Worm (Caenorhabditis elegans) whole organism, late embryonic: Measurements from ENCODE around the gene srw-43.

Source experiments
- C08G9.2 ChIP-seq: sonication (generic microtip); optimal IDR thresholded peaks from 2 replicates; lab custom pipeline; 2016; ENCODE audit warnings: mild to moderate bottlenecking, missing genetic modification characterization, moderate library complexity, missing compliant biosample characterization
- C38D4.7 ChIP-seq: fragments of 200-800 bp; sonication (Bioruptor generic); optimal IDR thresholded peaks from 2 replicates; lab custom pipeline; 2018; ENCODE audit warnings: mild to moderate bottlenecking, missing genetic modification characterization, moderate library complexity, missing compliant biosample characterization
- F13H6.1 ChIP-seq: sonication (generic microtip); optimal IDR thresholded peaks from 2 replicates; lab custom pipeline; 2016; ENCODE audit warnings: missing genetic modification characterization, missing compliant biosample characterization
- T23F11.4 ChIP-seq: fragments of 200-800 bp; sonication (Bioruptor generic); optimal IDR thresholded peaks from 2 replicates; lab custom pipeline; 2018; ENCODE audit warnings: mild to moderate bottlenecking, missing genetic modification characterization, missing compliant biosample characterization
- ahr-1 ChIP-seq: sonication (generic microtip); optimal IDR thresholded peaks from 2 replicates; lab custom pipeline; 2016; ENCODE audit warnings: missing genetic modification characterization, missing compliant biosample characterization
- ama-1 ChIP-seq: fragments of 150-350 bp; optimal IDR thresholded peaks from 2 replicates; lab custom pipeline; 2014
- ceh-14 ChIP-seq: sonication (generic microtip); optimal IDR thresholded peaks from 2 replicates; lab custom pipeline; 2016; ENCODE audit warnings: missing genotype, missing genetic modification characterization, missing compliant biosample characterization
- ceh-18 ChIP-seq: sonication (generic microtip); optimal IDR thresholded peaks from 2 replicates; lab custom pipeline; 2016; ENCODE audit warnings: missing genetic modification characterization, missing compliant biosample characterization
- ceh-19 ChIP-seq: fragments of 200-800 bp; sonication (Bioruptor generic); optimal IDR thresholded peaks from 2 replicates; lab custom pipeline; 2018; ENCODE audit warnings: mild to moderate bottlenecking, missing genetic modification characterization, missing compliant biosample characterization
- ceh-22 ChIP-seq: sonication (generic microtip); optimal IDR thresholded peaks from 2 replicates; lab custom pipeline; 2017; ENCODE audit warnings: missing biosample characterization, missing genetic modification characterization
- ceh-30 ChIP-seq: fragments of 150-350 bp; optimal IDR thresholded peaks from 2 replicates; lab custom pipeline; 2014; ENCODE audit warnings: missing biosample characterization, missing genetic modification characterization
- ceh-34 ChIP-seq: sonication (generic microtip); optimal IDR thresholded peaks from 2 replicates; lab custom pipeline; 2016; ENCODE audit warnings: mild to moderate bottlenecking, missing genetic modification characterization, missing compliant biosample characterization
- ceh-45 ChIP-seq: fragments of 200-800 bp; sonication (Bioruptor generic); IDR thresholded peaks from 2 replicates; pipeline ENCODE4 v1.3.6; 2022; ENCODE audit warnings: missing genetic modification reagents, missing genetic modification characterization, missing compliant biosample characterization
- ceh-6 ChIP-seq: fragments of 200-800 bp; sonication (Bioruptor generic); optimal IDR thresholded peaks from 2 replicates; lab custom pipeline; 2018; ENCODE audit warnings: mild to moderate bottlenecking, missing genetic modification characterization, missing compliant biosample characterization
- elt-2 ChIP-seq: sonication (generic microtip); optimal IDR thresholded peaks from 2 replicates; lab custom pipeline; 2016; ENCODE audit warnings: missing genetic modification reagents, missing genetic modification characterization, missing compliant biosample characterization
- ets-4 ChIP-seq: sonication (generic microtip); optimal IDR thresholded peaks from 2 replicates; lab custom pipeline; 2016; ENCODE audit warnings: missing genetic modification characterization, missing compliant biosample characterization
- eyg-1 ChIP-seq: sonication (generic microtip); optimal IDR thresholded peaks from 2 replicates; lab custom pipeline; 2016; ENCODE audit warnings: missing genotype, missing genetic modification characterization, missing compliant biosample characterization
- gmeb-2 ChIP-seq: sonication (generic microtip); optimal IDR thresholded peaks from 2 replicates; lab custom pipeline; 2016; ENCODE audit warnings: missing genetic modification characterization, inconsistent platforms, missing compliant biosample characterization
- hlh-15 ChIP-seq: sonication (generic microtip); optimal IDR thresholded peaks from 2 replicates; lab custom pipeline; 2016; ENCODE audit warnings: missing genetic modification characterization, missing compliant biosample characterization
- hlh-30 ChIP-seq: sonication (generic microtip); optimal IDR thresholded peaks from 2 replicates; lab custom pipeline; 2017; ENCODE audit warnings: antibody characterized with exemption, missing genetic modification characterization, missing compliant biosample characterization; ENCODE audit not compliant: insufficient read depth
- hlh-6 ChIP-seq: sonication (generic microtip); optimal IDR thresholded peaks from 2 replicates; lab custom pipeline; 2016; ENCODE audit warnings: missing genotype, missing genetic modification characterization, missing compliant biosample characterization
- npax-4 ChIP-seq: sonication (generic microtip); optimal IDR thresholded peaks from 2 replicates; lab custom pipeline; 2016; ENCODE audit warnings: missing genetic modification characterization, missing compliant biosample characterization
- odd-2 ChIP-seq: sonication (generic microtip); optimal IDR thresholded peaks from 2 replicates; lab custom pipeline; 2017; ENCODE audit warnings: antibody characterized with exemption, mild to moderate bottlenecking, missing genetic modification characterization, missing compliant biosample characterization
- pag-3 ChIP-seq: sonication (generic microtip); optimal IDR thresholded peaks from 2 replicates; lab custom pipeline; 2016; ENCODE audit warnings: missing compliant biosample characterization, missing genetic modification characterization, borderline replicate concordance
- pat-9 ChIP-seq: fragments of 200-800 bp; sonication (Bioruptor generic); optimal IDR thresholded peaks from 2 replicates; lab custom pipeline; 2018; ENCODE audit warnings: mild to moderate bottlenecking, missing genetic modification characterization, moderate library complexity, missing compliant biosample characterization
- pax-1 ChIP-seq: fragments of 150-350 bp; optimal IDR thresholded peaks from 2 replicates; lab custom pipeline; 2014; ENCODE audit warnings: missing biosample characterization, missing genetic modification characterization
- pha-2 ChIP-seq: sonication (generic microtip); optimal IDR thresholded peaks from 2 replicates; lab custom pipeline; 2017; ENCODE audit warnings: mild to moderate bottlenecking, missing genetic modification characterization, missing compliant biosample characterization
- pha-4 ChIP-seq: fragments of 150-350 bp; optimal IDR thresholded peaks from 2 replicates; lab custom pipeline; 2018; ENCODE audit warnings: missing biosample characterization, missing genetic modification reagents, missing genetic modification characterization
- pqm-1 ChIP-seq: sonication (generic microtip); optimal IDR thresholded peaks from 2 replicates; lab custom pipeline; 2016; ENCODE audit warnings: missing genetic modification characterization, missing compliant biosample characterization
- ref-2 ChIP-seq: sonication (generic microtip); optimal IDR thresholded peaks from 2 replicates; lab custom pipeline; 2016; ENCODE audit warnings: missing genetic modification characterization, missing compliant biosample characterization
- rnt-1 ChIP-seq: sonication (generic microtip); optimal IDR thresholded peaks from 2 replicates; lab custom pipeline; 2016; ENCODE audit warnings: missing genetic modification characterization, missing compliant biosample characterization
- sox-2 ChIP-seq: fragments of 200-800 bp; sonication (Bioruptor generic); IDR thresholded peaks from 2 replicates; pipeline ENCODE4 v1.3.6; 2022; ENCODE audit warnings: missing genetic modification reagents, missing genetic modification characterization, missing compliant biosample characterization
- sox-4 ChIP-seq: sonication (generic microtip); optimal IDR thresholded peaks from 2 replicates; lab custom pipeline; 2017; ENCODE audit warnings: mild to moderate bottlenecking, missing genetic modification characterization, inconsistent platforms, missing compliant biosample characterization
- tbx-7 ChIP-seq: sonication (generic microtip); optimal IDR thresholded peaks from 2 replicates; lab custom pipeline; 2016; ENCODE audit warnings: missing genotype, missing genetic modification characterization, missing compliant biosample characterization
- ttx-3 ChIP-seq: sonication (generic microtip); optimal IDR thresholded peaks from 2 replicates; lab custom pipeline; 2016; ENCODE audit warnings: missing genetic modification reagents, missing genetic modification characterization, missing compliant biosample characterization
- unc-3 ChIP-seq, 2 experiments: fragments of 200-800 bp in 1 of 2; sonication (Bioruptor generic) in 1 of 2; sonication (generic microtip) in 1 of 2; conservative IDR thresholded peaks in 1 of 2; optimal IDR thresholded peaks in 1 of 2; 2 replicates each; pipeline versions ENCODE4 v1.3.6 to Lab custom; 2016 to 2022; ENCODE audit warnings: missing compliant biosample characterization in 2 of 2, missing genetic modification characterization in 2 of 2, missing genetic modification reagents in 1 of 2
- unc-55 ChIP-seq: sonication (generic microtip); optimal IDR thresholded peaks from 2 replicates; lab custom pipeline; 2017; ENCODE audit warnings: missing biosample characterization, missing genetic modification reagents, missing genetic modification characterization
- unc-86 ChIP-seq: sonication (generic microtip); optimal IDR thresholded peaks from 2 replicates; lab custom pipeline; 2016; ENCODE audit warnings: missing genetic modification characterization, missing compliant biosample characterization
- ztf-16 ChIP-seq: sonication (generic microtip); optimal IDR thresholded peaks from 2 replicates; lab custom pipeline; 2017; ENCODE audit warnings: missing genetic modification characterization, missing compliant biosample characterization

srw-43 gene

ce11 chrV:16729961-16730360 is 44.1 kb downstream of the srw-43 start, which contains the start of gene srz-99:
Gene srz-99 (plus strand): TSS chrV:16730261.
- no peak for TF ChIP-seq pat-9 (tag; lab: Kevin White, UChicago)
- no peak for TF ChIP-seq ceh-14 (tag; lab: Kevin White, UChicago)
- TF ChIP-seq ceh-30 = no peak
- TF ChIP-seq C38D4.7 (GFP tag; lab: Kevin White, UChicago) = no peak
- no peak for TF ChIP-seq ama-1 (lab: Kevin White, UChicago)
- no peak for TF ChIP-seq hlh-30
- TF ChIP-seq pax-1 (tag; lab: Kevin White, UChicago) = no peak
- TF ChIP-seq ceh-45 (GFP tag; lab: Robert Waterston, UW) = no peak
- no peak for TF ChIP-seq hlh-6 (tag; lab: Kevin White, UChicago)
- no peak for TF ChIP-seq gmeb-2 (tag; lab: Kevin White, UChicago)
- TF ChIP-seq sox-2 = no peak

- TF ChIP-seq F13H6.1 (tag; lab: Kevin White, UChicago) (no peak), eyg-1 (tag; lab: Kevin White, UChicago) (no peak), ref-2 (tag; lab: Kevin White, UChicago) (no peak), hlh-6 (tag; lab: Kevin White, UChicago) (no peak), pag-3 (tag; lab: Kevin White, UChicago) (no peak), ceh-18 (tag; lab: Kevin White, UChicago) (no peak), unc-86 (tag; lab: Kevin White, UChicago) (no peak), ama-1 (lab: Kevin White, UChicago) (no peak), C08G9.2 (no peak), unc-3 (GFP tag; conservative IDR thresholded peaks at IDR 0.05; lab: Robert Waterston, UW) (no peak), unc-3 (tag; optimal IDR thresholded peaks at IDR 0.05; lab: Kevin White, UChicago) (no peak), npax-4 (no peak), ceh-6 (GFP tag; lab: Kevin White, UChicago) (no peak), ceh-22 (tag; lab: Kevin White, UChicago) (no peak)
These were observed 45.8 kb downstream of the srw-43 start, which contains the start of gene srz-100 for ce11 chrV:16731600-16731999. Gene srz-100 (plus strand): TSS chrV:16731900.

- no peak for TF ChIP-seq pha-2 (tag; lab: Kevin White, UChicago)
- TF ChIP-seq pat-9 (tag; lab: Kevin White, UChicago) = no peak
- no peak for TF ChIP-seq pqm-1
- no peak for TF ChIP-seq ceh-34 (tag; lab: Kevin White, UChicago)
- no peak for TF ChIP-seq ceh-6 (GFP tag; lab: Kevin White, UChicago)
- TF ChIP-seq ceh-19 (GFP tag; lab: Kevin White, UChicago) = no peak
- no peak for TF ChIP-seq sox-4
These were observed 47.9 kb downstream of the srw-43 start, which contains the start of gene T25E12.16 for ce11 chrV:16733681-16734080. Gene T25E12.16 (minus strand): TSS chrV:16733781.

DNA sequence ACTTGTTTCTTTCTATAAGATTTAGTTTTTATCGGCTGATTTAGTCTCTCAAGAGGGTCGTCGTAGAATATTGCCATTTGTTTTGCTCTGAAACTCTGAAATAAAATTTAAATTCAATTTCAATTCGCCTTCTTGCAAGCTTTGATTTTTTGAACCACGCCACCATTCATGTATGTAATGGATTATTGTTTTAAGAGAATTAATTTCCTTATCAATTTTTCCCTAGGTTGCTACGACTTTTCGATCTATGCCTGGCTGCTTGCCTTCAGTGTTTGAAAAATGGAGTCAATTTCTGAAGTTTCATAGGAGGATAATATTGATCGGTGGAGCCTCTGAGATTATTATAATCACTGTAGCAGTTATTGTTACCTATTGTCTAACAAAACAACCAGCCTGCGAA is 49.7 kb downstream of the srw-43 start, which contains the start of the genes clec-38 and clec-34:
TSS of gene clec-38 (minus strand) at position 101 of the 400 bp plus-strand sequence.
TSS of gene clec-34 (plus strand) at position 248 of the 400 bp plus-strand sequence.
- TF ChIP-seq F13H6.1 (tag; lab: Kevin White, UChicago) = no peak
- TF ChIP-seq ets-4 = no peak
- TF ChIP-seq ama-1 (lab: Kevin White, UChicago) = no peak
- no peak for TF ChIP-seq hlh-15 (tag; lab: Kevin White, UChicago)
- TF ChIP-seq ceh-14 (tag; lab: Kevin White, UChicago) = no peak
- TF ChIP-seq elt-2 (tag; lab: Kevin White, UChicago) = no peak
- no peak for TF ChIP-seq ttx-3 (tag; lab: Kevin White, UChicago)
- TF ChIP-seq ceh-6 (GFP tag; lab: Kevin White, UChicago) = no peak
- no peak for TF ChIP-seq tbx-7 (tag; lab: Kevin White, UChicago)
- TF ChIP-seq ahr-1 (tag; lab: Kevin White, UChicago) = no peak
- no peak for TF ChIP-seq eyg-1 (tag; lab: Kevin White, UChicago)
- TF ChIP-seq rnt-1 (tag; lab: Kevin White, UChicago) = no peak
- TF ChIP-seq npax-4 = no peak
- no peak for TF ChIP-seq pha-4 (tag; lab: Kevin White, UChicago)
- no peak for TF ChIP-seq ztf-16 (tag; lab: Kevin White, UChicago)
- no peak for TF ChIP-seq T23F11.4 (GFP tag; lab: Kevin White, UChicago)
- TF ChIP-seq odd-2 = no peak
- TF ChIP-seq unc-55 (GFP tag; lab: Kevin White, UChicago) = no peak
